Worm (Caenorhabditis elegans) whole organism, L4/young adult: ENCODE data around the gene fat-4.

Experiments
- W03F9.2 ChIP-seq: fragments of 150-350 bp; optimal IDR thresholded peaks from 2 replicates; lab custom pipeline; 2014; ENCODE audit warnings: missing biosample characterization, missing genetic modification characterization
- dao-5 ChIP-seq: sonication (generic microtip); optimal IDR thresholded peaks from 2 replicates; lab custom pipeline; 2016; ENCODE audit warnings: missing genotype, missing genetic modification characterization, moderate library complexity, missing compliant biosample characterization

ce11 chrIV:9761751-9762150, 37.5 kb upstream of the fat-4 start:
- TF ChIP-seq dao-5 (tag; lab: Kevin White, UChicago) (no peak), W03F9.2 (tag; lab: Kevin White, UChicago) (no peak)
